Worm (Caenorhabditis elegans) whole organism, L2 larva: Measurements from ENCODE around the gene fbxa-219.
"Not testable (repeated sequence)": the region's sequence is repeated elsewhere in the genome, so short reads cannot be mapped to it uniquely, and the experiment has no call there.

ENCODE experiments used
- C34F6.9 ChIP-seq: fragments of 150-350 bp; optimal IDR thresholded peaks from 2 replicates; lab custom pipeline; 2014; ENCODE audit warnings: missing biosample characterization, missing genetic modification characterization
- F13H6.1 ChIP-seq: sonication (generic microtip); optimal IDR thresholded peaks from 2 replicates; lab custom pipeline; 2016; ENCODE audit warnings: missing genetic modification characterization, missing compliant biosample characterization
- Y55F3AM.14 ChIP-seq: fragments of 200-800 bp; sonication (Bioruptor generic); optimal IDR thresholded peaks from 2 replicates; lab custom pipeline; 2018; ENCODE audit warnings: mild to moderate bottlenecking, missing genetic modification characterization, missing compliant biosample characterization
- ZK546.5 ChIP-seq: sonication (generic microtip); optimal IDR thresholded peaks from 2 replicates; lab custom pipeline; 2017; ENCODE audit warnings: missing biosample characterization, missing genetic modification characterization
- alr-1 ChIP-seq: fragments of 150-350 bp; optimal IDR thresholded peaks from 2 replicates; lab custom pipeline; 2014; ENCODE audit warnings: missing biosample characterization, missing genetic modification characterization
- aly-2 ChIP-seq: fragments of 150-350 bp; optimal IDR thresholded peaks from 2 replicates; lab custom pipeline; 2014; ENCODE audit warnings: missing biosample characterization, missing genetic modification characterization
- blmp-1 ChIP-seq: sonication (generic microtip); optimal IDR thresholded peaks from 2 replicates; lab custom pipeline; 2017; ENCODE audit warnings: missing genetic modification characterization, mild to moderate bottlenecking, missing compliant biosample characterization, antibody characterized with exemption, moderate library complexity; ENCODE audit not compliant: insufficient read depth
- ceh-82 ChIP-seq: fragments of 150-350 bp; optimal IDR thresholded peaks from 2 replicates; lab custom pipeline; 2014; ENCODE audit warnings: missing biosample characterization, missing genetic modification characterization
- dmd-4 ChIP-seq: sonication (generic microtip); optimal IDR thresholded peaks from 2 replicates; lab custom pipeline; 2017; ENCODE audit warnings: missing biosample characterization, missing genetic modification characterization
- egl-27 ChIP-seq: sonication (generic microtip); optimal IDR thresholded peaks from 3 replicates; lab custom pipeline; 2017; ENCODE audit warnings: missing biosample characterization, missing genetic modification reagents, missing genetic modification characterization
- elt-1 ChIP-seq: fragments of 150-350 bp; optimal IDR thresholded peaks from 2 replicates; lab custom pipeline; 2014; ENCODE audit warnings: missing biosample characterization, missing genetic modification characterization
- fos-1 ChIP-seq: fragments of 150-350 bp; optimal IDR thresholded peaks from 2 replicates; lab custom pipeline; 2014; ENCODE audit warnings: missing biosample characterization, missing genetic modification characterization
- gmeb-1 ChIP-seq: fragments of 150-350 bp; optimal IDR thresholded peaks from 2 replicates; lab custom pipeline; 2014; ENCODE audit warnings: missing biosample characterization, missing genetic modification characterization
- lin-11 ChIP-seq: fragments of 150-350 bp; sonication (generic microtip); optimal IDR thresholded peaks from 2 replicates; lab custom pipeline; 2014; ENCODE audit warnings: missing biosample characterization, missing genetic modification characterization, inconsistent platforms, mixed read lengths
- lin-13 ChIP-seq: fragments of 150-350 bp; optimal IDR thresholded peaks from 2 replicates; lab custom pipeline; 2014; ENCODE audit warnings: missing biosample characterization, missing genetic modification reagents, missing genetic modification characterization
- lin-39 ChIP-seq: fragments of 150-350 bp; optimal IDR thresholded peaks from 2 replicates; lab custom pipeline; 2014; ENCODE audit warnings: missing biosample characterization, missing genetic modification reagents, missing genetic modification characterization
- mab-5 ChIP-seq: fragments of 150-350 bp; optimal IDR thresholded peaks from 2 replicates; lab custom pipeline; 2014; ENCODE audit warnings: missing biosample characterization, missing genetic modification characterization
- mdl-1 ChIP-seq, 2 experiments: fragments of 150-350 bp in 1 of 2; sonication (generic microtip) in 1 of 2; optimal IDR thresholded peaks; 2 replicates each; lab custom pipeline; 2017; ENCODE audit warnings: missing biosample characterization in 2 of 2, missing genetic modification characterization in 2 of 2
- nhr-10 ChIP-seq: sonication (generic microtip); optimal IDR thresholded peaks from 2 replicates; lab custom pipeline; 2017; ENCODE audit warnings: missing biosample characterization, missing genetic modification characterization
- nhr-11 ChIP-seq: fragments of 150-350 bp; optimal IDR thresholded peaks from 2 replicates; lab custom pipeline; 2014; ENCODE audit warnings: missing biosample characterization, missing genetic modification characterization
- nhr-23 ChIP-seq: fragments of 150-350 bp; optimal IDR thresholded peaks from 2 replicates; lab custom pipeline; 2014; ENCODE audit warnings: missing biosample characterization, missing genetic modification reagents, missing genetic modification characterization
- nhr-237 ChIP-seq: fragments of 150-350 bp; optimal IDR thresholded peaks from 2 replicates; lab custom pipeline; 2014; ENCODE audit warnings: missing biosample characterization, missing genetic modification characterization
- nhr-6 ChIP-seq: fragments of 150-350 bp; optimal IDR thresholded peaks from 2 replicates; lab custom pipeline; 2014; ENCODE audit warnings: missing biosample characterization, missing genetic modification characterization
- nhr-77 ChIP-seq: fragments of 150-350 bp; optimal IDR thresholded peaks from 2 replicates; lab custom pipeline; 2014; ENCODE audit warnings: missing biosample characterization, missing genetic modification characterization
- peb-1 ChIP-seq: fragments of 150-350 bp; optimal IDR thresholded peaks from 2 replicates; lab custom pipeline; 2014; ENCODE audit warnings: missing biosample characterization, missing genetic modification characterization
- skn-1 ChIP-seq: sonication (generic microtip); optimal IDR thresholded peaks from 2 replicates; lab custom pipeline; 2017; ENCODE audit warnings: missing biosample characterization, missing genetic modification characterization
- sma-3 ChIP-seq: sonication (generic microtip); optimal IDR thresholded peaks from 2 replicates; lab custom pipeline; 2016; ENCODE audit warnings: missing genetic modification reagents, missing genetic modification characterization, missing compliant biosample characterization
- unc-39 ChIP-seq: fragments of 150-350 bp; optimal IDR thresholded peaks from 2 replicates; lab custom pipeline; 2014; ENCODE audit warnings: missing biosample characterization, missing genetic modification characterization
- unc-55 ChIP-seq: fragments of 150-350 bp; sonication (generic microtip); optimal IDR thresholded peaks from 3 replicates; lab custom pipeline; 2014; ENCODE audit warnings: missing biosample characterization, missing genetic modification reagents, missing genetic modification characterization
- unc-62 ChIP-seq: fragments of 150-350 bp; optimal IDR thresholded peaks from 2 replicates; lab custom pipeline; 2014; ENCODE audit warnings: missing biosample characterization, missing genetic modification reagents, missing genetic modification characterization
- zag-1 ChIP-seq: fragments of 150-350 bp; optimal IDR thresholded peaks from 2 replicates; lab custom pipeline; 2014; ENCODE audit warnings: missing biosample characterization, missing genetic modification characterization
- ztf-1 ChIP-seq: fragments of 200-800 bp; sonication (Bioruptor generic); conservative IDR thresholded peaks from 2 replicates; pipeline ENCODE4 v1.3.6; 2022; ENCODE audit warnings: missing genetic modification characterization, missing compliant biosample characterization
- ztf-4 ChIP-seq: fragments of 150-350 bp; optimal IDR thresholded peaks from 2 replicates; lab custom pipeline; 2014; ENCODE audit warnings: missing biosample characterization, missing genetic modification characterization

The fbxa-219 gene

DNA sequence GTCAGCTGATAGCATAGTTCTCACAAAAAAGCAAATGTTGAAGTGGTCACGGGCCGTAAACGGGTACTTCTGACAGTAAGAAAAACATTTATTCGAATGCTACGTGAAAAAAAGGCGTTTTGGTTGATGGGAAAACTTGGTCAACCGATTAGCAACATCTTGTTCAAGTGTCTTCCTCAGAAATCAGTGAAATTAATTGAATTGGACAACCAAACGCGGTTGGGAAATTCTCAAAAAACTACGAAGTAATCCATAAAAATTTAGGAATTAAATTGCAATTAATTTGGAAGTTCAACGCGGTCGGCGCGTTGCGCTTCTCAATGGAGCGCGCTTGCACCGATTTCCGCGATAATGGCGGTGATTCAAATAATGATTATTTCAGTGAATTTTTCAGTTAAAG, 31.9 kb upstream of the fbxa-219 start:
- no peak for TF ChIP-seq zag-1 (tag; lab: Kevin White, UChicago)
- TF ChIP-seq mab-5 = no peak
- TF ChIP-seq unc-39 (tag; lab: Kevin White, UChicago) = no peak
- no peak for TF ChIP-seq alr-1 (tag; lab: Kevin White, UChicago)

DNA sequence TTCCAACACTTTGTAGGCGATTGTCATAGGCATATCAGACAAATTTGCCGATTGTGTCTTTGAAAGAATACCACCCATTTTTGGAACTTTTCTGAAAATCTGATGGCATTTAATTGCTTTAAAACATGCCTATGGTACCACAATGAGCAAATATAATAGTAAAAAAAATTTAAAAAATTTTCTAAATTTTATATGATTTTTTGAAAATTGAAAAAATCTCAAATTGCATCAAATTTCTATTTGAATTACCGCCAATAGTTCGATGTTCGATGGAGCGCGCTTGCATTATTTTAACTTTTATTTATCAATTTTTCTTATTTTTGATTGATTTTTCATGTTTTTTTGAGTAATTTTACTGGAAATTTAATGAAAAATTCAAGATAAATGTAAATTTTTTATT, 29.9 kb upstream of the fbxa-219 start, which contains the start of gene fbxa-42:
fbxa-42 (minus strand) TSS at position 101 of the 400 bp plus-strand sequence.
- not testable (repeated sequence) for TF ChIP-seq nhr-77, blmp-1, peb-1 (tag; lab: Kevin White, UChicago)

DNA sequence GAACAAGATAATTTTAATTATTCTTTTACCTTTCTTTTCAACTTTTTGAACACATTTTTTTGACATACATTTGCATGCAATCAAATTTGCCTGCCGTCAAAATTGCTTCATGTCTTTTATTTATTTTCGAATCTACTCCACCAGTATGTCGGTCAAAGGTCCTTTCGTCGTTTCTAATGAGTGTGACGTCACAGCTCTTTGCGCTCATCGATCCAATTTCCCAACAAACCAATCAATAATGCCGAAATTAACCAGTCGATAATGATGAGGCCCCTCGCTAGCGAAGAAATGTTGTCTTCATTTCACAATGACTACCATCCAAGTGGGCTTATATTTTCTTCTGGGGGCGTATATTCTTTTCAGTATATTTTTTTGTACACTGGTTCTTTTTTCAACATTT, 28.3 kb upstream of the fbxa-219 start, which contains the start of gene Y54F10BM.6:
Y54F10BM.6 (plus strand) TSS at position 301 of the 400 bp plus-strand sequence.
- TF ChIP-seq dmd-4 = no peak
- TF ChIP-seq fos-1 (tag; lab: Kevin White, UChicago) = no peak
- TF ChIP-seq lin-13 (GFP tag; lab: Kevin White, UChicago) = no peak
- TF ChIP-seq ceh-82 (tag; lab: Kevin White, UChicago) = no peak
- TF ChIP-seq unc-62 (GFP tag; lab: Kevin White, UChicago) = no peak
- TF ChIP-seq lin-39 (tag; lab: Kevin White, UChicago) = no peak
- TF ChIP-seq F13H6.1 (tag; lab: Kevin White, UChicago) = no peak
- no peak for TF ChIP-seq nhr-237
- no peak for TF ChIP-seq Y55F3AM.14 (GFP tag; lab: Kevin White, UChicago)
- no peak for TF ChIP-seq unc-55 (GFP tag; lab: Kevin White, UChicago)
- no peak for TF ChIP-seq unc-39 (tag; lab: Kevin White, UChicago)
- no peak for TF ChIP-seq skn-1 (tag; lab: Kevin White, UChicago)

DNA sequence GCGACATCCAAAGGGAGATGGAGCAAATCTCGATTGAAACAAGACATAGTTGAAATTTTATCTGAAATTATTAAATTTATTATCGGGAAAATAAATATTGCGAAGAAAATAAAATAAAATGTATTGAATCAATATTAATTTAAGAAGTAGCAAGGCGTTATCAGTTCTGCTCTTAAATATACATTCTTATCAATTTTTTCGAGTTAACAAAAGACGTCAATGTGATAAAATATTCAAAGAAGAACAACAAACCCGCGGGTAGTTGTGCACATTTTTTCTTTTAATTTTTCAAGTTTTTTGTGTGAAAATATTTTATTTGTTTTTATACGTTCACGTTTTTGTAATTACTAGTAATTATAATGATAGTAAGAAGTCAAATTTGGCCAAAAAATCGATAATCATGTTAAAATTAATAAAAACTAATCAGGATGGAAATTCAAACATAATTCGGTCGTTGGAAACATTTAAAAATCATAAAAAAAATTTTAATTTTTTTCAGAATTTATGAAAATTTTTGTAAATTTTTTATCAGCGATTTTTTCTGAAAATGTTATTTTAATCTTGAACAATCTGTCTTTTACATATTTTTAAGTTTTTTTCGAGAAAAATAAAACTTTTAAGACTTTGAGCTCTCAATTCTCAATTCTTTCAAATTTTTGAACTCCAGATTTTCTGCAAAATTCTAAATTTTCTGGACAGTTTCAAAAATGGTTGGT, 25.1 kb upstream of the fbxa-219 start, which contains the start of gene fbxa-9:
fbxa-9 (plus strand) TSS at position 666 of the 716 bp plus-strand sequence.
- TF ChIP-seq dmd-4 (no peak), fos-1 (tag; lab: Kevin White, UChicago) (peak; percentile 58), elt-1 (no peak)

DNA sequence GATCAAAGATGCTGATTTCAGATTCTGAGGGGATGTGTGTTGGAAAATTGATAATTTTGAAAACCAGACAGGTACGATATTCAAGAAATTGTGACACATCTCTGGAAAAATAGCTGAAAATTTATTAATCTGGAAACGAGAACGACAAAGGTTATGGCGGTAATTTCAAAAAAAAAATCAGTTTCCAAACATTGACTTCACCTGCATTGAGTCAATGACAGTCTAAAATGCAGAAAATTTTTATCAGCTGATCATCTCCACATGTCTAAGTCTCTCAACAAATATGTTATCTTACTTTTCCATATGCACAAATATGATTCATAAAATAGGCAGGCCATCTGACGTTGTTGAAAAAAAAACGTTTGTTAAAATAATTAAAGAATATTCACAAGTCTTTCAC, 19.1 kb upstream of the fbxa-219 start, which contains the start of gene fbxa-48:
fbxa-48 (minus strand) TSS at position 101 of the 400 bp plus-strand sequence.
- TF ChIP-seq fos-1 (tag; lab: Kevin White, UChicago) (peak; percentile 48), gmeb-1 (tag; lab: Kevin White, UChicago) (no peak), unc-39 (tag; lab: Kevin White, UChicago) (no peak), nhr-6 (tag; lab: Kevin White, UChicago) (no peak), nhr-10 (tag; lab: Kevin White, UChicago) (no peak), sma-3 (no peak), aly-2 (tag; lab: Kevin White, UChicago) (no peak), C34F6.9 (tag; lab: Kevin White, UChicago) (no peak)

DNA sequence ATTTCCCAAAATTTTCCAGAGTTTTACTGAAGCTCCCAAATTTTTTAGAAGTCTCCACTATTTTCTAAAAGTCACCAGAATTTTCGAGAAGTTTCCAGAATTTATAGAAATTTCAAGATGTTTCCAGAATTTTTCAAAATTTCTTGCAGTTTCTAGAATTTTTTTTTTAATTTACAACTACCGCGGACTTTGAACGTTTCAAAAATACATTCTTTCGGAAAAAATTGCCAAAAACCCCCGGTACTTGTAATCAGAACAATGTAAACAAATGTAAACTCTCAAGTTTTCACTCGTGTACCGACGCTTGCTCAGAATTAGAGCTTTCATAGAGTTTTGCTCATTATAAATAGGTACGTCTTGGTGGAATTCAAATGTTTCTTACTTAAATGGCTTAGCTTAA, 18.5 kb upstream of the fbxa-219 start, which contains the start of gene fbxa-39:
fbxa-39 (plus strand) TSS at position 301 of the 400 bp plus-strand sequence.
- TF ChIP-seq skn-1 (tag; lab: Kevin White, UChicago) (no peak), lin-11 (tag; lab: Kevin White, UChicago) (no peak), nhr-6 (tag; lab: Kevin White, UChicago) (no peak), blmp-1 (tag; lab: Kevin White, UChicago) (no peak), ZK546.5 (tag; lab: Kevin White, UChicago) (no peak), Y55F3AM.14 (GFP tag; lab: Kevin White, UChicago) (no peak), ztf-1 (no peak), peb-1 (tag; lab: Kevin White, UChicago) (no peak), egl-27 (tag; lab: Kevin White, UChicago) (no peak), alr-1 (tag; lab: Kevin White, UChicago) (no peak), mdl-1 (tag; optimal IDR thresholded peaks at IDR 0.05; lab: Kevin White, UChicago) (no peak), nhr-23 (tag; lab: Kevin White, UChicago) (no peak), ztf-4 (tag; lab: Kevin White, UChicago) (no peak), unc-55 (GFP tag; lab: Kevin White, UChicago) (no peak), nhr-11 (tag; lab: Kevin White, UChicago) (no peak), nhr-237 (no peak)
- TF ChIP-seq, all 48 proteins: peak for 0
